Fruit fly (Drosophila melanogaster) whole organism, adult: ENCODE results near the gene CG6933.

Source experiments
- CG11617 ChIP-seq: fragments of 200-800 bp; sonication (Bioruptor generic); optimal IDR thresholded peaks from 2 replicates; lab custom pipeline; 2017; ENCODE audit warnings: mild to moderate bottlenecking, missing biosample characterization, missing genetic modification reagents, missing genetic modification characterization
- CG12768 ChIP-seq: fragments of 200-800 bp; sonication (Bioruptor generic); optimal IDR thresholded peaks from 2 replicates; lab custom pipeline; 2017; ENCODE audit warnings: missing biosample characterization, missing genetic modification characterization, mild to moderate bottlenecking, moderate library complexity, missing genetic modification reagents
- CG14711 ChIP-seq: fragments of 200-800 bp; sonication (Bioruptor generic); optimal IDR thresholded peaks from 2 replicates; lab custom pipeline; 2018; ENCODE audit warnings: missing biosample characterization, mild to moderate bottlenecking, missing genetic modification characterization, moderate library complexity
- CG1620 ChIP-seq: fragments of 200-800 bp; sonication (Bioruptor generic); optimal IDR thresholded peaks from 2 replicates; lab custom pipeline; 2016; ENCODE audit warnings: missing biosample characterization, missing genetic modification characterization
- CG33017 ChIP-seq: fragments of 200-800 bp; sonication (Bioruptor generic); optimal IDR thresholded peaks from 2 replicates; lab custom pipeline; 2018; ENCODE audit warnings: missing biosample characterization, mild to moderate bottlenecking, missing genetic modification characterization, moderate library complexity
- CG5204 ChIP-seq: fragments of 200-800 bp; sonication (Bioruptor generic); optimal IDR thresholded peaks from 2 replicates; lab custom pipeline; 2016; ENCODE audit warnings: missing biosample characterization, missing genetic modification characterization
- CG7045 ChIP-seq: fragments of 200-800 bp; sonication (Bioruptor generic); optimal IDR thresholded peaks from 2 replicates; lab custom pipeline; 2017; ENCODE audit warnings: missing biosample characterization, mild to moderate bottlenecking, missing genetic modification characterization
- CG7101 ChIP-seq: fragments of 200-800 bp; sonication (Bioruptor generic); optimal IDR thresholded peaks from 2 replicates; lab custom pipeline; 2018; ENCODE audit warnings: missing biosample characterization, mild to moderate bottlenecking, missing genetic modification characterization, moderate library complexity
- Clk ChIP-seq: fragments of 200-800 bp; sonication (Bioruptor generic); optimal IDR thresholded peaks from 2 replicates; lab custom pipeline; 2017; ENCODE audit warnings: missing biosample characterization, missing genetic modification characterization
- Crg-1 ChIP-seq: fragments of 200-800 bp; sonication (Bioruptor generic); optimal IDR thresholded peaks from 2 replicates; lab custom pipeline; 2016; ENCODE audit warnings: missing biosample characterization, missing genetic modification characterization
- Hr96 ChIP-seq: fragments of 200-800 bp; sonication (Bioruptor generic); optimal IDR thresholded peaks from 2 replicates; lab custom pipeline; 2016; ENCODE audit warnings: missing biosample characterization, missing genetic modification characterization
- Mnt ChIP-seq: fragments of 200-800 bp; sonication (Bioruptor generic); optimal IDR thresholded peaks from 2 replicates; lab custom pipeline; 2016; ENCODE audit warnings: missing biosample characterization, mild to moderate bottlenecking, missing genetic modification characterization
- bab1 ChIP-seq: fragments of 200-800 bp; sonication (Bioruptor generic); optimal IDR thresholded peaks from 3 replicates; lab custom pipeline; 2019; ENCODE audit warnings: missing biosample characterization, mild to moderate bottlenecking, missing genetic modification characterization, moderate library complexity
- cic ChIP-seq: fragments of 200-800 bp; sonication (Bioruptor generic); optimal IDR thresholded peaks from 2 replicates; lab custom pipeline; 2017; ENCODE audit warnings: missing biosample characterization, mild to moderate bottlenecking, missing genetic modification characterization, moderate library complexity
- cnc ChIP-seq, 2 experiments: fragments of >200 bp; optimal IDR thresholded peaks; 2 replicates each; lab custom pipeline; 2017
- kay ChIP-seq: fragments of 200-800 bp; sonication (Bioruptor generic); peaks from one replicate; lab custom pipeline; 2016; ENCODE audit warnings: missing biosample characterization, missing genetic modification characterization, borderline replicate concordance
- ovo ChIP-seq: fragments of 200-800 bp; sonication (Bioruptor generic); optimal IDR thresholded peaks from 2 replicates; lab custom pipeline; 2016; ENCODE audit warnings: missing biosample characterization, missing genetic modification characterization
- pad ChIP-seq: fragments of 200-800 bp; sonication (Bioruptor generic); optimal IDR thresholded peaks from 3 replicates; lab custom pipeline; 2017; ENCODE audit warnings: missing biosample characterization, missing genetic modification characterization, mild to moderate bottlenecking, moderate library complexity, missing genetic modification reagents
- tj ChIP-seq: fragments of 200-800 bp; sonication (Bioruptor generic); optimal IDR thresholded peaks from 3 replicates; lab custom pipeline; 2017; ENCODE audit warnings: missing biosample characterization, mild to moderate bottlenecking, missing genetic modification characterization, moderate library complexity
- toe ChIP-seq: fragments of 200-800 bp; sonication (Bioruptor generic); optimal IDR thresholded peaks from 2 replicates; lab custom pipeline; 2016; ENCODE audit warnings: missing biosample characterization, missing genetic modification characterization

CG6933 gene

dm6 chr3L:20226153-20226552, 5.9 kb upstream of the CG6933 start:
- no peak for TF ChIP-seq cnc (optimal IDR thresholded peaks at IDR 0.05; lab: Kevin White, UChicago)
- peak; percentile 36 for TF ChIP-seq bab1
- TF ChIP-seq Clk (GFP tag; lab: Kevin White, UChicago), result no peak

dm6 chr3L:20223398-20223951, 3.3 kb upstream of the CG6933 start, which contains the start of gene CG17147:
TSS of gene CG17147 (plus strand) at chr3L:20223932.
- no peak for TF ChIP-seq cnc (optimal IDR thresholded peaks at IDR 0.05; lab: Kevin White, UChicago)
- TF ChIP-seq toe (GFP tag; lab: Kevin White, UChicago), result no peak

- no peak for TF ChIP-seq CG7101 (tag; lab: Kevin White, UChicago)
- no peak for TF ChIP-seq pad
- TF ChIP-seq CG11617 (GFP tag; lab: Kevin White, UChicago), result no peak
- no peak for TF ChIP-seq Clk (GFP tag; lab: Kevin White, UChicago)
- TF ChIP-seq toe (GFP tag; lab: Kevin White, UChicago), result no peak
- TF ChIP-seq CG5204 (GFP tag; lab: Kevin White, UChicago), result no peak
- TF ChIP-seq CG12768, result no peak
- no peak for TF ChIP-seq CG33017 (tag; lab: Kevin White, UChicago)
- no peak for TF ChIP-seq CG7045 (GFP tag; lab: Kevin White, UChicago)
Observed at dm6 chr3L:20222617-20223016, 2.4 kb upstream of the CG6933 start.

- TF ChIP-seq Mnt (GFP tag; lab: Kevin White, UChicago), result no peak
- TF ChIP-seq cnc (optimal IDR thresholded peaks at IDR 0.05; lab: Kevin White, UChicago), result no peak
- TF ChIP-seq CG11617 (GFP tag; lab: Kevin White, UChicago), result no peak
- no peak for TF ChIP-seq Hr96 (GFP tag; lab: Kevin White, UChicago)
- no peak for TF ChIP-seq CG1620 (GFP tag; lab: Kevin White, UChicago)
- no peak for TF ChIP-seq CG14711 (tag; lab: Kevin White, UChicago)
- TF ChIP-seq CG5204 (GFP tag; lab: Kevin White, UChicago), result no peak
- TF ChIP-seq toe (GFP tag; lab: Kevin White, UChicago), result no peak
- TF ChIP-seq CG12768, result no peak
- TF ChIP-seq pad, result no peak
- TF ChIP-seq CG7045 (GFP tag; lab: Kevin White, UChicago), result no peak
- no peak for TF ChIP-seq bab1
- TF ChIP-seq CG7101 (tag; lab: Kevin White, UChicago), result no peak
- no peak for TF ChIP-seq Clk (GFP tag; lab: Kevin White, UChicago)
- TF ChIP-seq CG33017 (tag; lab: Kevin White, UChicago), result no peak
- no peak for TF ChIP-seq tj (GFP tag; lab: Kevin White, UChicago)
- no peak for TF ChIP-seq Crg-1 (GFP tag; lab: Kevin White, UChicago)
- no peak for TF ChIP-seq cic
- TF ChIP-seq ovo, result no peak
- TF ChIP-seq kay, result no peak
Observed at dm6 chr3L:20221412-20221864, 1.2 kb upstream of the CG6933 start, which contains the start of gene CG17145. TSS of gene CG17145 (plus strand) at chr3L:20221814.

- TF ChIP-seq CG5204 (GFP tag; lab: Kevin White, UChicago), result no peak
- no peak for TF ChIP-seq CG14711 (tag; lab: Kevin White, UChicago)
- TF ChIP-seq bab1, result no peak
- TF ChIP-seq cnc (optimal IDR thresholded peaks at IDR 0.05; lab: Kevin White, UChicago), result no peak
- TF ChIP-seq Crg-1 (GFP tag; lab: Kevin White, UChicago), result no peak
- no peak for TF ChIP-seq toe (GFP tag; lab: Kevin White, UChicago)
- TF ChIP-seq CG12768, result no peak
- TF ChIP-seq Mnt (GFP tag; lab: Kevin White, UChicago), result no peak
- TF ChIP-seq kay, result no peak
- no peak for TF ChIP-seq CG7101 (tag; lab: Kevin White, UChicago)
Observed at dm6 chr3L:20220918-20221317, 698 bp upstream of the CG6933 start.

- TF ChIP-seq Clk (GFP tag; lab: Kevin White, UChicago) (no peak), CG12768 (no peak), pad (no peak)
Observed at dm6 chr3L:20212022-20212421, 8.2 kb downstream of the CG6933 start, which contains the start of gene CG7017. TSS of gene CG7017 (minus strand) at chr3L:20212122.

- TF ChIP-seq CG33017 (tag; lab: Kevin White, UChicago) (no peak), CG5204 (GFP tag; lab: Kevin White, UChicago) (no peak), cnc (optimal IDR thresholded peaks at IDR 0.05; lab: Kevin White, UChicago) (no peak), CG12768 (no peak), toe (GFP tag; lab: Kevin White, UChicago) (no peak), CG11617 (GFP tag; lab: Kevin White, UChicago) (no peak), CG7045 (GFP tag; lab: Kevin White, UChicago) (no peak)
Observed at dm6 chr3L:20209896-20210295, 10.3 kb downstream of the CG6933 start.

dm6 chr3L:20209092-20209491, 11.1 kb downstream of the CG6933 start:
- TF ChIP-seq CG12768, result no peak
- TF ChIP-seq cic, result peak; percentile 32
- TF ChIP-seq tj (GFP tag; lab: Kevin White, UChicago), result no peak
